Worm (Caenorhabditis elegans): ENCODE results near the gene ins-9.

The ins-9 gene

DNA sequence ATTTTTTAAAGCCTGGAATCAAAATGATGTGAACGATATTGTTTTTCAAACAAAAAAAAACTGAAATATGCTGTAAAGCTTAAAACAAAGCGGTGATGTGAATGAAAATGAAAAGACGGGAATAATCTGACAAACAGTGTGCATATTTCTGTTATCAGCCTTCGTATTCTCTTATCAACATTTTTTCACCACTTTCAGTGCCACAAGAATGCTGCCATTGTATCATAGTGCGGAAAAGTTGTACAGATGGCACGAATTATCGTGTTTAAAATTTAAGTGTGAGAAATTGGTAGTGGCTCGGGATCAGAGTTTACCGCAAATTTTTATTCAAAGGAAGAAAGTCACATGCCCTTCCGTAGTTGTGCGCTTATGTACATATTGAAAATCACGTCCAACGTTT is 42.0 kb downstream of the ins-9 start, which contains the start of gene ifd-1 (continued):
- no peak for TF ChIP-seq unc-55 (GFP tag; optimal IDR thresholded peaks at IDR 0.05)

DNA sequence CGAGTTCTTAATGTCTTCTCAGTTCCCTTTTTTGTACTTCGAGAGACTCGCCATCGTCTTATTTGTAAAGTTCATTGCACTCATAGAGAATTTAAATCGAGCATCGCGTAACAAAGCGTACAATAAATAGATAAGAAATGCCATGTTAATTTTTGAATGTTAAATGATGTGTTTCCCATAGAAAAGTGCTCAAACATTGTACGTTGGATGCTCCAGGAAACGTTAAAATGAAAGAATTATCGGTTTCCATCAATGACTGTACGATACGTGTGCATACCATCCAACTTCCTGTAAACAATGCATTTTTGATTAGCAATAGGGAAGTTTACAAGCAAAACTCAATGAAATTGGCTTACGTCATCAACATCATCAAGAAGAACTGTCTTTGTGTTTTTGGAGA is 45.8 kb downstream of the ins-9 start:
- TF ChIP-seq gmeb-1 (tag; optimal IDR thresholded peaks at IDR 0.05) (peak; percentile 3), sma-9 (GFP tag; optimal IDR thresholded peaks at IDR 0.05) (peak; percentile 23), sma-9 (tag; optimal IDR thresholded peaks at IDR 0.05) (no peak), aly-2 (tag; optimal IDR thresholded peaks at IDR 0.05) (no peak), nhr-12 (tag; optimal IDR thresholded peaks at IDR 0.05) (no peak), egl-27 (tag; optimal IDR thresholded peaks at IDR 0.05) (no peak), fos-1 (tag; optimal IDR thresholded peaks at IDR 0.05) (peak; percentile 92), crh-2 (tag; optimal IDR thresholded peaks at IDR 0.05) (peak; percentile 68), ztf-11 (tag; optimal IDR thresholded peaks at IDR 0.05) (no peak), unc-62 (GFP tag; optimal IDR thresholded peaks at IDR 0.05) (no peak), C34F6.9 (tag; optimal IDR thresholded peaks at IDR 0.05) (no peak), ceh-82 (tag; optimal IDR thresholded peaks at IDR 0.05) (no peak), nhr-129 (tag; optimal IDR thresholded peaks at IDR 0.05) (no peak), blmp-1 (tag; optimal IDR thresholded peaks at IDR 0.05; ENCODE audit: insufficient read depth) (no peak), nhr-25 (tag; optimal IDR thresholded peaks at IDR 0.05) (no peak)

DNA sequence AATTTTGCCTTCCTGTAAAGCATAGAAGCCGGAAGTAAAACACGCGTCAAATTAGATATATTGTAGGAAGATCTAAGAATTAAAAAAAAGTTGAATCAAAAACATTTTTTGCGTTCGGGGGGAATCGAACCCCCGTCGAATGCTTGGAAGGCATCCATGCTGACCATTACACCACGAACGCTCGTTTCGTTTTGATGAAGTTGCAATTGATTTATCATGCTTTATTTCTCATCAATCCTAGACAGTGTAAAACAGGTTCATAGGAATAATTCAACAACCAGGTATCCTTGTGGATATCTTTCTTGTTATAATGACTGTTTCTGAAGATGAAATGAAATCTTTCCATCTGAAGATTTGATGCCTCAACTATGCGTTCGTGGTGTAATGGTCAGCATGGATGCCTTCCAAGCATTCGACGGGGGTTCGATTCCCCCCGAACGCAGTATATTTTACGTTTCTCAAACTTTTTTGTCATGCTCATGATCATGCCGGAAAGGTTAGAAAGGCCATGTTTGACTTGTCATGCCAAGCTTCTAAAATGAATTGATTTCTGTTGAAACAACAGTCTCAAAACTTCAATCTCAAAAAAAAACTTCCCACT is 46.5 kb downstream of the ins-9 start:
- TF ChIP-seq nhr-11 (tag; optimal IDR thresholded peaks at IDR 0.05) = no peak
- no peak for TF ChIP-seq unc-39 (tag; optimal IDR thresholded peaks at IDR 0.05)
- TF ChIP-seq zag-1 (tag; optimal IDR thresholded peaks at IDR 0.05) = no peak
- no peak for TF ChIP-seq skn-1 (tag; optimal IDR thresholded peaks at IDR 0.05)
- no peak for TF ChIP-seq nhr-129 (tag; optimal IDR thresholded peaks at IDR 0.05)
- peak; percentile 14 for TF ChIP-seq sma-3 (GFP tag; optimal IDR thresholded peaks at IDR 0.05)
- no peak for TF ChIP-seq lin-11 (tag; optimal IDR thresholded peaks at IDR 0.05)
- TF ChIP-seq ceh-16 (tag; optimal IDR thresholded peaks at IDR 0.05) = no peak
- TF ChIP-seq nhr-21 (tag; optimal IDR thresholded peaks at IDR 0.05) = peak; percentile 62

DNA sequence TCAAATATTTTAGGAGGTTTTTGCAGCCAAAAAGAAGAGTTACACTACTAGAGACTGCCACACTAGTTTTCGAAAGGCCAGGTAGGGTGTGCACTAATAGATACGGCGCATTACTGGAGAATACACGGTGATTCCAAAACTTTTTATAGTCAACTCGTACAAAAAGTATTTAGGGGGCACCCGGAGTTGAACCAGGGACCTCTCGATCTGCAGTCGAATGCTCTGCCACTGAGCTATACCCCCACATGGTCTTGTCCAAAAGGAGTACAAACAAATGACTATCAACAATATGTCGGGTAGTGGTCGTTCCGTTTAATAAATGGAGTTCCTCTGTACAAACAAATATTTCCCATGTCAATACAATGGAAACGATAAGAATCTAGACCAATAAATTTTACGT is 48.5 kb downstream of the ins-9 start:
- TF ChIP-seq fos-1 (tag; optimal IDR thresholded peaks at IDR 0.05) = peak; percentile 30
- no peak for TF ChIP-seq crh-2 (tag; optimal IDR thresholded peaks at IDR 0.05)

All from whole organism, L2 larva.